Worm (Caenorhabditis elegans): Measurements from ENCODE around the gene atg-10.

atg-10 gene

ce11 chrII:8703729-8704128 is 44.8 kb downstream of the atg-10 start, which contains the start of gene ceh-7:
Gene ceh-7, minus strand, starts transcription at chrII:8703829.
- TF ChIP-seq ceh-88 (GFP tag; IDR thresholded peaks at IDR 0.05) = no peak
- no peak for TF ChIP-seq hlh-4 (tag; optimal IDR thresholded peaks at IDR 0.05)
- TF ChIP-seq nhr-28 (tag; optimal IDR thresholded peaks at IDR 0.05) = no peak
- no peak for TF ChIP-seq nhr-84 (tag; optimal IDR thresholded peaks at IDR 0.05)
- no peak for TF ChIP-seq grh-1 (GFP tag; IDR thresholded peaks at IDR 0.05)
- no peak for TF ChIP-seq snpc-4 (tag; optimal IDR thresholded peaks at IDR 0.05)
- no peak for TF ChIP-seq ama-1 (optimal IDR thresholded peaks at IDR 0.05)
- TF ChIP-seq xbp-1 (tag; optimal IDR thresholded peaks at IDR 0.05) = no peak
- no peak for TF ChIP-seq ztf-11 (tag; optimal IDR thresholded peaks at IDR 0.05)

ce11 chrII:8704413-8704874 is 45.5 kb downstream of the atg-10 start, which contains the start of gene prx-5:
Gene prx-5, plus strand, starts transcription at chrII:8704824.
- no peak for TF ChIP-seq nhr-90 (tag; optimal IDR thresholded peaks at IDR 0.05; ENCODE audit: poor library complexity)
- TF ChIP-seq elt-3 (tag; optimal IDR thresholded peaks at IDR 0.05) = peak in 1 of 6 experiments; percentile 67
- peak; percentile 16 for TF ChIP-seq elt-2 (tag; optimal IDR thresholded peaks at IDR 0.05)
- TF ChIP-seq lin-35 (GFP tag; optimal IDR thresholded peaks at IDR 0.05) = peak in 1 of 2 experiments; percentile 7

DNA sequence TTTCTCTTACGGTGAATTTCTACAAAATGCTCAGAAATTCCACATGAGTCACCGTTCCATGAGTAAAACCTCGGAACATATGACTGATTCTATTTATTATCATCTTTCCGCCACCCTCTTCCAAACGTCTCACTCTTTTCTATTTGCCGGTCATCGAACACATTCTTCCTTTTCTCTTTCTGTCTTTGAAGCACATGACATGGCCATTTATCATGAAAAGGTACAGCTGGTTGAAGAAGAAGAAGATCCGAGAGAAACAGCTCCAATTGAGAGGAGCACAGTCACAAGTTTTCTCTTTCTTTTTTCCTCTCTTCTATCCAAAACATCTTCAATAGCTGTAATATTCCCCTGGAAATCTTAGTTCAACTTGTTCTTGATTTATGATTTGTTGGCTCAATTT is 48.1 kb downstream of the atg-10 start, which contains the start of gene cup-16:
Gene cup-16, plus strand, starts transcription at position 132 of the 400 bp plus-strand sequence.
- TF ChIP-seq lin-35 (GFP tag; optimal IDR thresholded peaks at IDR 0.05) = no peak
- no peak for TF ChIP-seq mep-1 (tag; optimal IDR thresholded peaks at IDR 0.05)
- no peak for TF ChIP-seq ama-1 (optimal IDR thresholded peaks at IDR 0.05)
- no peak for TF ChIP-seq sup-37 (GFP tag; optimal IDR thresholded peaks at IDR 0.05)
- no peak for TF ChIP-seq C34B4.2 (tag; optimal IDR thresholded peaks at IDR 0.05)
- no peak for TF ChIP-seq ceh-90 (tag; optimal IDR thresholded peaks at IDR 0.05)
- TF ChIP-seq ceh-82 (tag; optimal IDR thresholded peaks at IDR 0.05) = no peak
- no peak for TF ChIP-seq nhr-84 (tag; optimal IDR thresholded peaks at IDR 0.05)
- TF ChIP-seq fos-1 (tag; optimal IDR thresholded peaks at IDR 0.05) = no peak
- peak; percentile 14 for TF ChIP-seq snu-23 (GFP tag; optimal IDR thresholded peaks at IDR 0.05)
- no peak for TF ChIP-seq nhr-76 (tag; optimal IDR thresholded peaks at IDR 0.05)
- TF ChIP-seq lin-13 (GFP tag; optimal IDR thresholded peaks at IDR 0.05) = no peak
- TF ChIP-seq nhr-20 (tag; optimal IDR thresholded peaks at IDR 0.05) = peak; percentile 14
- TF ChIP-seq ztf-4 (tag; optimal IDR thresholded peaks at IDR 0.05) = no peak
- TF ChIP-seq dpl-1 (GFP tag; optimal IDR thresholded peaks at IDR 0.05) = no peak
- TF ChIP-seq nhr-19 (GFP tag; conservative IDR thresholded peaks at IDR 0.05) = no peak; the same call in 1 of the 2 replicates
- no peak for TF ChIP-seq jun-1 (tag; optimal IDR thresholded peaks at IDR 0.05)
- peak; percentile 80 for TF ChIP-seq lin-14 (GFP tag; optimal IDR thresholded peaks at IDR 0.05)
- no peak for TF ChIP-seq sptf-1 (tag; optimal IDR thresholded peaks at IDR 0.05)
- peak; percentile 65 for TF ChIP-seq lin-39 (tag; optimal IDR thresholded peaks at IDR 0.05)
- no peak for TF ChIP-seq hlh-4 (tag; optimal IDR thresholded peaks at IDR 0.05)
- no peak for TF ChIP-seq tbx-2 (tag; optimal IDR thresholded peaks at IDR 0.05)
- peak; percentile 20 to 50 for TF ChIP-seq lsy-2 (tag; optimal IDR thresholded peaks at IDR 0.05)
- TF ChIP-seq nhr-71 (tag; optimal IDR thresholded peaks at IDR 0.05) = peak; percentile 79
- no peak for TF ChIP-seq lin-15B (tag; optimal IDR thresholded peaks at IDR 0.05)
- no peak for TF ChIP-seq pax-3 (tag; optimal IDR thresholded peaks at IDR 0.05)
- TF ChIP-seq rnt-1 (tag; optimal IDR thresholded peaks at IDR 0.05) = peak; percentile 78
- TF ChIP-seq efl-1 (optimal IDR thresholded peaks at IDR 0.05) = no peak
- TF ChIP-seq efl-1 (GFP tag; optimal IDR thresholded peaks at IDR 0.05 in 1 of 2) = peak in 1 of 2 experiments; percentile 88
- TF ChIP-seq grh-1 (GFP tag; IDR thresholded peaks at IDR 0.05) = no peak

Data from whole organism, L1 larva.